Worm (Caenorhabditis elegans) whole organism, early embryonic: ENCODE measurements around the gene cutl-22.

Experiments
- B0310.2 ChIP-seq: sonication (generic microtip); optimal IDR thresholded peaks from 2 replicates; lab custom pipeline; 2016; ENCODE audit warnings: mild to moderate bottlenecking, missing genetic modification characterization, missing compliant biosample characterization
- ama-1 ChIP-seq: fragments of 150-350 bp; optimal IDR thresholded peaks from 2 replicates; lab custom pipeline; 2014
- ets-7 ChIP-seq: sonication (generic microtip); optimal IDR thresholded peaks from 2 replicates; lab custom pipeline; 2016; ENCODE audit warnings: missing genotype, missing genetic modification characterization, missing compliant biosample characterization
- hmg-4 ChIP-seq: fragments of 200-800 bp; sonication (Bioruptor generic); optimal IDR thresholded peaks from 2 replicates; lab custom pipeline; 2018; ENCODE audit warnings: mild to moderate bottlenecking, missing genetic modification characterization, missing compliant biosample characterization
- sea-1 ChIP-seq: fragments of 200-800 bp; sonication (Bioruptor generic); conservative IDR thresholded peaks from 2 replicates; pipeline ENCODE4 v1.3.6; 2022; ENCODE audit warnings: missing genetic modification characterization, missing compliant biosample characterization
- tbx-11 ChIP-seq: fragments of 200-800 bp; sonication (Bioruptor generic); IDR thresholded peaks from 2 replicates; pipeline ENCODE4 v1.3.6; 2022; ENCODE audit warnings: missing genetic modification characterization, missing compliant biosample characterization
- tra-4 ChIP-seq: sonication (generic microtip); optimal IDR thresholded peaks from 2 replicates; lab custom pipeline; 2017; ENCODE audit warnings: missing genetic modification characterization, missing compliant biosample characterization

DNA sequence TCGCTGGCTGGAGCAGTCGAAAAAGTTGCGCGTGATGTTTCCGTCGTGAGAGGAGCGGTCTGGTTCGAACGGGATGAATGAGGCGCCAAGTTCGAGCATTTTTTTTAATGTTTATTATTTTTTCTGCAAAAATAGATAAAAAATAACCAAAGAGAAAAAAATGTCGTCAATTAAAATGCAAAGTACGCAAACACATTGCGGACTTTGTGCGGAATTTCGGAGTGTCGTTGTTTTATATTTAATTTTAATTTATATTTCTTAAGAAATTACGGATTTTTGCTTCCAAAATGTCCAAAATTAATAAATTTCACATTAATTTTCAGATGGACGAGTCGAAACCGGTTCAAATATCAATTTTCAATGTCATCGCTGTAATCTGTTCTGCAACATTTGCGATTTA, 54.5 kb downstream of the cutl-22 start, which contains the start of the genes wrb-1 and Y50D4A.4:
- TF ChIP-seq B0310.2 (tag; lab: Kevin White, UChicago) (no peak), ama-1 (lab: Kevin White, UChicago) (no peak), hmg-4 (no peak), tbx-11 (GFP tag; lab: Robert Waterston, UW) (no peak), tra-4 (tag; lab: Kevin White, UChicago) (no peak), ets-7 (tag; lab: Kevin White, UChicago) (no peak), sea-1 (GFP tag; lab: Robert Waterston, UW) (no peak)
